Worm (Caenorhabditis elegans) whole organism, early embryonic: ENCODE data around the gene eak-4.

Source experiments
- B0310.2 ChIP-seq: sonication (generic microtip); optimal IDR thresholded peaks from 2 replicates; lab custom pipeline; 2016; ENCODE audit warnings: mild to moderate bottlenecking, missing genetic modification characterization, missing compliant biosample characterization
- F13C5.2 ChIP-seq: sonication (generic microtip); optimal IDR thresholded peaks from 2 replicates; lab custom pipeline; 2017; ENCODE audit warnings: mild to moderate bottlenecking, missing genetic modification characterization, inconsistent platforms, missing compliant biosample characterization
- ama-1 ChIP-seq: fragments of 150-350 bp; optimal IDR thresholded peaks from 2 replicates; lab custom pipeline; 2014
- ceh-13 ChIP-seq: fragments of 200-800 bp; sonication (Bioruptor generic); optimal IDR thresholded peaks from 2 replicates; lab custom pipeline; 2018; ENCODE audit warnings: mild to moderate bottlenecking, missing genetic modification characterization, missing compliant biosample characterization
- ceh-36 ChIP-seq: sonication (generic microtip); optimal IDR thresholded peaks from 2 replicates; lab custom pipeline; 2016; ENCODE audit warnings: missing genetic modification characterization, inconsistent platforms, missing compliant biosample characterization
- flt-1 ChIP-seq: fragments of 200-800 bp; sonication (Bioruptor generic); IDR thresholded peaks from 2 replicates; pipeline ENCODE4 v1.3.6; 2022; ENCODE audit warnings: missing genetic modification characterization, missing compliant biosample characterization
- hmbx-1 ChIP-seq: sonication (generic microtip); optimal IDR thresholded peaks from 2 replicates; lab custom pipeline; 2016; ENCODE audit warnings: mild to moderate bottlenecking, missing genetic modification characterization, missing compliant biosample characterization
- hmg-4 ChIP-seq: fragments of 200-800 bp; sonication (Bioruptor generic); optimal IDR thresholded peaks from 2 replicates; lab custom pipeline; 2018; ENCODE audit warnings: mild to moderate bottlenecking, missing genetic modification characterization, missing compliant biosample characterization
- hnd-1 ChIP-seq: sonication (generic microtip); optimal IDR thresholded peaks from 2 replicates; lab custom pipeline; 2016; ENCODE audit warnings: missing genetic modification characterization, missing compliant biosample characterization
- pes-1 ChIP-seq: fragments of 200-800 bp; sonication (Bioruptor generic); IDR thresholded peaks from 2 replicates; pipeline ENCODE4 v1.3.6; 2022; ENCODE audit warnings: missing genetic modification reagents, missing genetic modification characterization, missing compliant biosample characterization
- scrt-1 ChIP-seq: fragments of 200-800 bp; sonication (Bioruptor generic); IDR thresholded peaks from 2 replicates; pipeline ENCODE4 v1.3.6; 2022; ENCODE audit warnings: missing genetic modification characterization, missing compliant biosample characterization
- sea-1 ChIP-seq: fragments of 200-800 bp; sonication (Bioruptor generic); conservative IDR thresholded peaks from 2 replicates; pipeline ENCODE4 v1.3.6; 2022; ENCODE audit warnings: missing genetic modification characterization, missing compliant biosample characterization
- tbx-11 ChIP-seq: fragments of 200-800 bp; sonication (Bioruptor generic); IDR thresholded peaks from 2 replicates; pipeline ENCODE4 v1.3.6; 2022; ENCODE audit warnings: missing genetic modification characterization, missing compliant biosample characterization
- tra-4 ChIP-seq: sonication (generic microtip); optimal IDR thresholded peaks from 2 replicates; lab custom pipeline; 2017; ENCODE audit warnings: missing genetic modification characterization, missing compliant biosample characterization

- no peak for TF ChIP-seq ama-1 (lab: Kevin White, UChicago)
- TF ChIP-seq B0310.2 (tag; lab: Kevin White, UChicago): no peak
- no peak for TF ChIP-seq hmbx-1 (tag; lab: Kevin White, UChicago)
- TF ChIP-seq scrt-1: no peak
- TF ChIP-seq pes-1 (GFP tag; lab: Robert Waterston, UW): no peak
- no peak for TF ChIP-seq hnd-1 (tag; lab: Kevin White, UChicago)
- no peak for TF ChIP-seq flt-1 (GFP tag; lab: Robert Waterston, UW)
- no peak for TF ChIP-seq hmg-4
- TF ChIP-seq tbx-11: no peak
- TF ChIP-seq F13C5.2 (tag; lab: Kevin White, UChicago): no peak
- TF ChIP-seq tra-4: no peak
- no peak for TF ChIP-seq sea-1
- TF ChIP-seq ceh-36 (tag; lab: Kevin White, UChicago): no peak
- TF ChIP-seq ceh-13: no peak
Measured at ce11 chrIV:12574265-12574664, 49.0 kb upstream of the eak-4 start.
